Worm (Caenorhabditis elegans) whole organism, late embryonic: ENCODE measurements around the gene hmg-11.

Experiments used
- elt-2 ChIP-seq: sonication (generic microtip); optimal IDR thresholded peaks from 2 replicates; lab custom pipeline; 2016; ENCODE audit warnings: missing genetic modification reagents, missing genetic modification characterization, missing compliant biosample characterization
- hlh-15 ChIP-seq: sonication (generic microtip); optimal IDR thresholded peaks from 2 replicates; lab custom pipeline; 2016; ENCODE audit warnings: missing genetic modification characterization, missing compliant biosample characterization
- lin-11 ChIP-seq: fragments of 200-800 bp; sonication (Bioruptor generic); optimal IDR thresholded peaks from 2 replicates; lab custom pipeline; 2018; ENCODE audit warnings: mild to moderate bottlenecking, missing genetic modification characterization, missing compliant biosample characterization
- unc-86 ChIP-seq: sonication (generic microtip); optimal IDR thresholded peaks from 2 replicates; lab custom pipeline; 2016; ENCODE audit warnings: missing genetic modification characterization, missing compliant biosample characterization

ce11 chrII:4663186-4663585 is 9.7 kb upstream of the hmg-11 start, which contains the start of gene T05A7.12:
- no peak for TF ChIP-seq hlh-15 (tag; lab: Kevin White, UChicago)
- no peak for TF ChIP-seq lin-11 (tag; lab: Kevin White, UChicago)
- TF ChIP-seq unc-86 (tag; lab: Kevin White, UChicago): no peak
- no peak for TF ChIP-seq elt-2
